Worm (Caenorhabditis elegans): ENCODE results near the gene tftc-5.
A peak's percentile ranks its signal among the peaks of the same experiment; 100 is the strongest.

The tftc-5 gene

DNA sequence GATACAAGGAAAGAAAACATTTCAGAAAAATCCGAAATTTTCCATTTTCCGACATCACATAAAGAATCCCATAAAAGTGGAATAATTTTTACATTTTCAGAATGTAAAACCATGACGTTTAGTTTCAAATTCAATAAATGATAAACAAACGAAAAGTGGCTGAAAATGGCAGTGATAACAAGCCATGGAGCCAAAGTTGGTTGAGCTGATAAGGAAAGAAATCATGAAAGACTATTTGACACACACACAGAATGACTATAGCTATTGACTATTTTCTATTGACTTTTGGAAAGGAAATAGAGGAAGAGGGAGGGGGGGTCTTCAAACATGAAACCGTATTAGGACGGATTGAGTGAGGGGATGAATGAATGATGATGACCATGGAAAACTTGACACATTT, 17.8 kb downstream of the tftc-5 start:
- TF ChIP-seq nfya-1 (tag; optimal IDR thresholded peaks at IDR 0.05) (no peak), elt-2 (tag; optimal IDR thresholded peaks at IDR 0.05) (peak; percentile 80), eyg-1 (tag; optimal IDR thresholded peaks at IDR 0.05) (no peak)

DNA sequence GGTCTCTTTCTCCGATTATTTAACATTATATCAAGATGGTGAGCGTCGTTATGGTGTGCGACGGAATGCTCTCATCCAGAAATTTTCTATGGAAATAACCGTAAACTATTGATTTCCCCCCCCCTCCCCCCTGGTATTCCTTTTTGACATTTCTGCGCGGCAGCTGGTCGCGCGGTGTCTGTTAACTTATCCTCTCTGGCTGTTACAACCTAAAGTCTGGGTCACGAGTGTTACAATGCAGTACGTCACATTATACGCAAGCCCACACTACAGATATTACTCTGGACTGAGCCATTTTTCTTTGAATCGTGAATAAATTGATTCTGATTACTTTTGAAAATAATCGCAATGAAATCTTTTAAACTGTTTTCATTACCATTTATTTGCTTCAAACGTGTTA, 27.2 kb downstream of the tftc-5 start:
- TF ChIP-seq rnt-1 (tag; optimal IDR thresholded peaks at IDR 0.05) (no peak), pat-9 (tag; optimal IDR thresholded peaks at IDR 0.05) (no peak), dmd-4 (tag; optimal IDR thresholded peaks at IDR 0.05; ENCODE audit: borderline replicate concordance) (no peak), Y22D7AL.16 (tag; optimal IDR thresholded peaks at IDR 0.05) (no peak), hlh-30 (tag; optimal IDR thresholded peaks at IDR 0.05; ENCODE audit: insufficient read depth) (peak; percentile 57), pax-1 (tag; optimal IDR thresholded peaks at IDR 0.05) (no peak), K09A11.1 (tag; optimal IDR thresholded peaks at IDR 0.05; ENCODE audit: insufficient read depth) (no peak), che-1 (tag; optimal IDR thresholded peaks at IDR 0.05) (no peak)

DNA sequence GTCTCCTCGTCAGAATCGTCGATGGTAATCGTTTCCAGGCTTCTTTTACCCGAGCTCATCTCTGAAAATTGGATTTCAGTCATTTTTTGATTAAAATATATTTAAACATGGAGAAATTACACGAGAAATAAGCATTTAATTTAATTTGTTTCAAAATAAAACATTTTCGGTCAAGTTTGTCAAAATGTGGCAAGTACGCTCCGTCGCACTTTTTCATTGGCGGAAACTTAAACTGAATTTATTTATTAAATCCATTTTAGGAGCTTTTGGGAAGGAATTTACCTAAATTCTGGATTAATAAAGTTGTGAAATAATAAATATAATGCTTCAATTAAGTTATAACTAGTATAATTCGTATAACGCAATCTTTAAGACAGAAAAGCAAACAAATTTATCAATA, 35.9 kb downstream of the tftc-5 start, which contains the start of gene rcq-5:
Gene rcq-5 (minus strand): TSS at position 83 of the 400 bp plus-strand sequence.
- TF ChIP-seq tbx-7 (tag; optimal IDR thresholded peaks at IDR 0.05) (no peak), unc-42 (tag; optimal IDR thresholded peaks at IDR 0.05) (peak; percentile 78)

DNA sequence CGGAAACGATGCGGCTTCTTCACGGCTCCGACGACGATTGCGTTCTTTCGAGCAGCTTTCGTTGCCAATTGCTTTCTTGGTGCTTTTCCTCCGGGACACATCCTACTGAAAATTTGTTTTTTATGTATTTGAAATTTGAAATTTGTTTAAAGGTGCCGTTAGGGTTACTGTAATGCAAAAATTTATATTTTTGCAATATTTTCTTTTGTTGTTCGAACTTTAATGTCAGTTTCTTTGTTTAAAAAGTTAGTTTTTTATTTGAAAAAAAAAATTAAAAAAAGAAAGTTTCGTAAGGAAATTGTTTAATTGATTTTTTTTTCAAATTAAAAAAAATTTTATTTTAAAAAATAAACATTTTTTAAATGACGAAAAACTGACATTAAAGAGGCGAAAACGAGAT, 36.7 kb downstream of the tftc-5 start, which contains the start of gene his-69:
Gene his-69 (minus strand): TSS at position 101 of the 400 bp plus-strand sequence.
- TF ChIP-seq F13H6.1 (tag; optimal IDR thresholded peaks at IDR 0.05) (no peak), hlh-30 (tag; optimal IDR thresholded peaks at IDR 0.05; ENCODE audit: insufficient read depth) (no peak), sox-4 (tag; optimal IDR thresholded peaks at IDR 0.05) (no peak), ceh-48 (tag; optimal IDR thresholded peaks at IDR 0.05) (no peak), mec-3 (tag; optimal IDR thresholded peaks at IDR 0.05; ENCODE audit: borderline replicate concordance) (no peak), fkh-6 (tag; optimal IDR thresholded peaks at IDR 0.05) (no peak), C08G9.2 (tag; optimal IDR thresholded peaks at IDR 0.05) (no peak), hlh-6 (tag; optimal IDR thresholded peaks at IDR 0.05) (no peak), nfya-1 (tag; optimal IDR thresholded peaks at IDR 0.05) (no peak), eyg-1 (tag; optimal IDR thresholded peaks at IDR 0.05) (no peak), sox-2 (GFP tag; IDR thresholded peaks at IDR 0.05) (no peak), unc-86 (tag; optimal IDR thresholded peaks at IDR 0.05) (no peak), hlh-15 (tag; optimal IDR thresholded peaks at IDR 0.05) (no peak), ahr-1 (tag; optimal IDR thresholded peaks at IDR 0.05) (no peak), hlh-13 (GFP tag; optimal IDR thresholded peaks at IDR 0.05) (no peak), tbx-7 (tag; optimal IDR thresholded peaks at IDR 0.05) (no peak), lin-11 (tag; optimal IDR thresholded peaks at IDR 0.05) (no peak), unc-42 (tag; optimal IDR thresholded peaks at IDR 0.05) (no peak)

DNA sequence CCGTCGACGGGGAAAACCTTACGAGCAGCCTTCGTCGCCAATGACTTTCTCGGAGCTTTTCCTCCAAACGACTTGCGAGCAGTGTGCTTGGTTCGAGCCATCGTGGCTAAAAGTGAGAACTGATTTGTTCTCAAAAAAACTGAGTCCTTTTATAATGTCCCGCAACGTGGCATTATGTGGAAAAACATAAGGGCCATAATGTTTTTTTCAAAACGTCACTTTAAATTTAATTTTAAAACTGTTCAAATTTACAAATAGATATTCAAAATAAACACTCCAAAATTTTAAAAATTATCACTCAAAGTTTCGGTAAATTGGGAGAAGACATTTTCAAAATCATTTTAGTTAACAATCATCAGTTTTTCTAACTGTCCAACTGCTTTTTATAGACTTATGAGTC, 38.1 kb downstream of the tftc-5 start, which contains the start of gene his-70:
Gene his-70 (minus strand): TSS at position 101 of the 400 bp plus-strand sequence.
- TF ChIP-seq npax-4 (tag; optimal IDR thresholded peaks at IDR 0.05) (no peak), ceh-2 (tag; optimal IDR thresholded peaks at IDR 0.05) (no peak), ceh-18 (tag; optimal IDR thresholded peaks at IDR 0.05) (no peak), ceh-30 (tag; optimal IDR thresholded peaks at IDR 0.05) (no peak), F13H6.1 (tag; optimal IDR thresholded peaks at IDR 0.05) (no peak), ceh-14 (tag; optimal IDR thresholded peaks at IDR 0.05) (no peak), ceh-19 (GFP tag; optimal IDR thresholded peaks at IDR 0.05) (no peak), fkh-10 (GFP tag; optimal IDR thresholded peaks at IDR 0.05) (no peak), rnt-1 (tag; optimal IDR thresholded peaks at IDR 0.05) (no peak), unc-86 (tag; optimal IDR thresholded peaks at IDR 0.05) (no peak), pag-3 (tag; optimal IDR thresholded peaks at IDR 0.05; ENCODE audit: borderline replicate concordance) (no peak), C08G9.2 (tag; optimal IDR thresholded peaks at IDR 0.05) (no peak), madf-2 (tag; optimal IDR thresholded peaks at IDR 0.05) (no peak), nhr-11 (tag; optimal IDR thresholded peaks at IDR 0.05) (no peak)
